Fruit fly (Drosophila melanogaster): ENCODE results near the gene prt.

prt gene

DNA sequence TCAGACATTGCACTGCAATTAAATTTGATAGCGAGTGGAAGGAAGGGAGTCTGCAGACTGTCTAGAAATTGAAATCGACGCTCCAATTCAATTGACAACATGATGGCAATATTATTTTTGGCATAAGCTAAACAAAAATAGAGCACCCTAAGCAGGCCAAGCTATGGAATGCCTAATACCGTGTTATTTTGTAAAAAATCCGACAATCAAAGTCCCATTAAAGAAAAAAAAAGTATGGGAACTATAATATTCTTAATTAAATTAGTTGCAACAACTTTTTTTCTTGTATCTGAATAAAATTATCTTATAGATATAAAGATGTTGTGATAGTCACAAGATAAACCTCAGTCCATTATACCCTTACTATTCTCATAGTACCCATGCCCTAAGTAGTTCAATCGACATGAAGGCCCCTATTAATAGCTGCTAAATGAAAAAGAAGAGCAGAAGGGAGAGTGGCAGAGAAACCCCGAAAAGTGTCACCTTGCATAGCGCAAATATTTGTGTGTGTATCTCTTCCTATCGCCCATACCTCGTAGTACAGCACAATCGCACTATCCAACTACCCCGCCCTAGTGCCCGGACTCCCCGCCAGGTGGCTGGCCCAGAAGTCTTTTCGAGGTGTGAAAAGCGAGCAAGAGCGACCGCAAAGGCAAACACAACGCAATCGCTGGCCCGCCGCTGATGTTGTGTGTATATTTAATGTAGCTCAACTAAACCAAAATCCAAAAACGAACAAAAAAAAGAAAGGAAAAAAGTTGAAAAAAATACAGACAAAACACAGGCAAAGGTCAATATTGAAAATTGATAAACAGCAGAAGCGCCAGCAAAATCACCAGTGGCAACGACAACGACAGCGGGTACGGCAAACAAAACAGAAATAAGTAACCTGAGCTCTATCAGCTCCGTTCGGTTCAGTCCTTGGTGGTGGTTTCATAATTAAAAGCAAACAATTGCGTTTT, 41.2 kb downstream of the prt start (continued):
- TF ChIP-seq usp (GFP tag; optimal IDR thresholded peaks at IDR 0.05) (no peak), lola (GFP tag; optimal IDR thresholded peaks at IDR 0.05) (no peak), Hr78 (GFP tag; optimal IDR thresholded peaks at IDR 0.05) (no peak), Dfd (GFP tag; optimal IDR thresholded peaks at IDR 0.05) (no peak), Jra (GFP tag; optimal IDR thresholded peaks at IDR 0.05) (no peak), Hnf4 (GFP tag; optimal IDR thresholded peaks at IDR 0.05) (peak; percentile 47), CG9705 (GFP tag; optimal IDR thresholded peaks at IDR 0.05) (peak; percentile 8), dsf (GFP tag; optimal IDR thresholded peaks at IDR 0.05; ENCODE audit: borderline replicate concordance) (no peak), N (GFP tag; optimal IDR thresholded peaks at IDR 0.05) (no peak), woc (GFP tag; optimal IDR thresholded peaks at IDR 0.05) (no peak), Hr83 (GFP tag; optimal IDR thresholded peaks at IDR 0.05; ENCODE audit: poor library complexity, severe bottlenecking) (no peak), dl (GFP tag; optimal IDR thresholded peaks at IDR 0.05; ENCODE audit: insufficient read depth in 1 of 2, partially characterized antibody in 2 of 2) (no peak)

DNA sequence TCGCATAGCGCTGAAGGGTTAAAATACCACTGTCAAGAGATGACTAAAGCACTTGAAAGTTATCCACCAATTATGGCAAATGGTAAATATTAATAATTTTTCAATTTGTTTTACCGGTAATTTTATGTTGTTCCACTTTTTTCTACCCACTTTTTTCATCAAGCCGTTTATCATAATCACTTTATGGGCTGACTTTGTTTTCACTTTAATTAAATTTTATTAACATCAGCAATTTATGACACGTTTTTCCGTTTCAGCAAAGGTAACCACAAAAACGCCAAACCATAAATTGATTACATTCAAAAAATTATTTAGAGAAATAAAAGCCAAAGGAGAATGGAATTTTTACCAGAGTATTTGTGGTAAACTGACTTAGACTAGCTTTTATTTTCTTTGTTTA, 43.3 kb downstream of the prt start:
- TF ChIP-seq usp (GFP tag; optimal IDR thresholded peaks at IDR 0.05) (no peak), Rel (GFP tag; optimal IDR thresholded peaks at IDR 0.05) (no peak), Rel (tag; optimal IDR thresholded peaks at IDR 0.05) (no peak), sage (GFP tag; optimal IDR thresholded peaks at IDR 0.05) (no peak), h (GFP tag; optimal IDR thresholded peaks at IDR 0.05) (no peak), Dfd (GFP tag; optimal IDR thresholded peaks at IDR 0.05) (no peak), CrebA (GFP tag; optimal IDR thresholded peaks at IDR 0.05; ENCODE audit: borderline replicate concordance) (no peak), CG32264 (GFP tag; optimal IDR thresholded peaks at IDR 0.05) (no peak), N (GFP tag; optimal IDR thresholded peaks at IDR 0.05) (no peak), ey (GFP tag; optimal IDR thresholded peaks at IDR 0.05) (no peak), rgr (GFP tag; optimal IDR thresholded peaks at IDR 0.05) (no peak), Hr78 (GFP tag; optimal IDR thresholded peaks at IDR 0.05) (no peak), HLH106 (tag; optimal IDR thresholded peaks at IDR 0.05) (no peak), jim (GFP tag; optimal IDR thresholded peaks at IDR 0.05) (no peak), Hr83 (GFP tag; optimal IDR thresholded peaks at IDR 0.05; ENCODE audit: poor library complexity, severe bottlenecking) (no peak), tai (GFP tag; optimal IDR thresholded peaks at IDR 0.05) (no peak)

DNA sequence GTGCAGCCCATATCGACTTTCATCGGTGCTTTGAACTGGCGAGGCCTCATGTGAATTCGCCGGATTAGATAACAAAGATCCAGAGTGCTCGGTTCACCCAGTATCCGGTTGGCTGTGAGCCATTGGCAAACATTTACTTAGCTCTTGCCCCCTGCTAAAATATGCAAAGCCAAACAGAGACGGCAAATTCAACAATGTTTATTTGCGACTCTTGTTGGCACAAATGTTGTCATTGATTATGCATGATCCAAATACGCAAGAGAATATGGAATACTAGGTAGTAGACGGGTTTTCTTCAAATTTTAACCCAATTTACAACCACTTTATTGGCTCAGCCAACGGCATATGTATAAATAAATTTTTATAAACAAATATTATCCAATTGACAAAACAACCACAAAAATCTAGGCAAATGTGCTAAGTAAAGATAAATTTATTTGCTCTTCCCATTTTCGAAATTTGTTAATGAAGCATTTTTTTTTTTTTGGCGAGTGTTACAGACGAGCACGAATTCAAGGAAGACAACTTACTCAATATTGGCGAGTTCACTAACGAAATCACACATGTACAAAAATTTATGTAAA, 46.2 kb downstream of the prt start:
- TF ChIP-seq rgr (GFP tag; optimal IDR thresholded peaks at IDR 0.05): peak; percentile 90
- TF ChIP-seq usp (GFP tag; optimal IDR thresholded peaks at IDR 0.05): no peak
- peak; percentile 82 for TF ChIP-seq Hnf4 (GFP tag; optimal IDR thresholded peaks at IDR 0.05)
- no peak for TF ChIP-seq woc (GFP tag; optimal IDR thresholded peaks at IDR 0.05)
- no peak for TF ChIP-seq pan (optimal IDR thresholded peaks at IDR 0.05)
- TF ChIP-seq Dfd (GFP tag; optimal IDR thresholded peaks at IDR 0.05): no peak
- peak; percentile 53 for TF ChIP-seq HLH106 (tag; optimal IDR thresholded peaks at IDR 0.05)
- TF ChIP-seq GATAd (GFP tag; optimal IDR thresholded peaks at IDR 0.05): peak; percentile 65
- TF ChIP-seq brk (GFP tag; optimal IDR thresholded peaks at IDR 0.05): peak; percentile 56
- peak; percentile 72 for TF ChIP-seq dmrt93B (GFP tag; optimal IDR thresholded peaks at IDR 0.05)
- peak; percentile 74 for TF ChIP-seq fru (GFP tag; optimal IDR thresholded peaks at IDR 0.05)
- TF ChIP-seq sage (GFP tag; optimal IDR thresholded peaks at IDR 0.05): peak; percentile 23
- no peak for TF ChIP-seq Myc (optimal IDR thresholded peaks at IDR 0.05)
- peak; percentile 81 for TF ChIP-seq br (GFP tag; optimal IDR thresholded peaks at IDR 0.05)
- peak; percentile 45 for TF ChIP-seq sv (GFP tag; optimal IDR thresholded peaks at IDR 0.05)
- TF ChIP-seq N (GFP tag; optimal IDR thresholded peaks at IDR 0.05): no peak
- TF ChIP-seq tai (GFP tag; optimal IDR thresholded peaks at IDR 0.05): peak; percentile 41
- TF ChIP-seq CG9705 (GFP tag; optimal IDR thresholded peaks at IDR 0.05): peak; percentile 53
- peak; percentile 87 for TF ChIP-seq OdsH (GFP tag; optimal IDR thresholded peaks at IDR 0.05)
- peak; percentile 56 for TF ChIP-seq ey (GFP tag; optimal IDR thresholded peaks at IDR 0.05)
- peak; percentile 90 for TF ChIP-seq Hr83 (GFP tag; optimal IDR thresholded peaks at IDR 0.05; ENCODE audit: poor library complexity, severe bottlenecking)
- no peak for TF ChIP-seq Jra (GFP tag; optimal IDR thresholded peaks at IDR 0.05)
- TF ChIP-seq foxo (GFP tag; optimal IDR thresholded peaks at IDR 0.05): peak in 1 of 2 experiments; percentile 80
- peak; percentile 84 for TF ChIP-seq h (GFP tag; optimal IDR thresholded peaks at IDR 0.05)
- TF ChIP-seq psq (GFP tag; optimal IDR thresholded peaks at IDR 0.05): peak; percentile 60
- peak; percentile 35 for TF ChIP-seq CG32264 (GFP tag; optimal IDR thresholded peaks at IDR 0.05)
- TF ChIP-seq Hr78 (GFP tag; optimal IDR thresholded peaks at IDR 0.05): no peak
- peak; percentile 68 for TF ChIP-seq dsf (GFP tag; optimal IDR thresholded peaks at IDR 0.05; ENCODE audit: borderline replicate concordance)
- TF ChIP-seq Sp1 (GFP tag; optimal IDR thresholded peaks at IDR 0.05): peak; percentile 60
